Worm (Caenorhabditis elegans): Measurements from ENCODE around the gene srz-69.

DNA sequence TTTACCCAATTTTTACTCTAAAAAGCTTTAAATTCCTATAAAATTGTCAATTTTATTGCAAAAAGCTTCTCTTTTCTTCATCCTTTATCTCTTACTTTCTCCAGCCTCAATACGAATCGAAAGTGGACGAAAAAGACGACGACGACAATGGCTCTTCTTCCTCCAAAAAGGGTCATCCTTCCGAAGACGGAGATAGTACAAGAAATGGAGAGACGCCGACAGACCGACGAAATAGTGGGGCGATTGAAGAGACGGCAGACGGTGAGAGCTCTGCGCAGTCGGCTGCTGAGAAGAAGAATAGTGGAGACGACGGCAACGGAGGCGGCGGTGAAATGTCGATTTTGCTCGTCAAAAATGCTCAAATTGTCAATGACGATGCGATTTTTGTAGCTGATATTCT, 42.3 kb upstream of the srz-69 start:
- TF ChIP-seq dao-5 (tag; optimal IDR thresholded peaks at IDR 0.05), result no peak
- no peak for TF ChIP-seq him-1 (tag; optimal IDR thresholded peaks at IDR 0.05)
- no peak for TF ChIP-seq W03F9.2 (tag; optimal IDR thresholded peaks at IDR 0.05)

Data from whole organism, L4/young adult.